Fruit fly (Drosophila melanogaster): ENCODE data around the gene GluRS-m.

GluRS-m gene

DNA sequence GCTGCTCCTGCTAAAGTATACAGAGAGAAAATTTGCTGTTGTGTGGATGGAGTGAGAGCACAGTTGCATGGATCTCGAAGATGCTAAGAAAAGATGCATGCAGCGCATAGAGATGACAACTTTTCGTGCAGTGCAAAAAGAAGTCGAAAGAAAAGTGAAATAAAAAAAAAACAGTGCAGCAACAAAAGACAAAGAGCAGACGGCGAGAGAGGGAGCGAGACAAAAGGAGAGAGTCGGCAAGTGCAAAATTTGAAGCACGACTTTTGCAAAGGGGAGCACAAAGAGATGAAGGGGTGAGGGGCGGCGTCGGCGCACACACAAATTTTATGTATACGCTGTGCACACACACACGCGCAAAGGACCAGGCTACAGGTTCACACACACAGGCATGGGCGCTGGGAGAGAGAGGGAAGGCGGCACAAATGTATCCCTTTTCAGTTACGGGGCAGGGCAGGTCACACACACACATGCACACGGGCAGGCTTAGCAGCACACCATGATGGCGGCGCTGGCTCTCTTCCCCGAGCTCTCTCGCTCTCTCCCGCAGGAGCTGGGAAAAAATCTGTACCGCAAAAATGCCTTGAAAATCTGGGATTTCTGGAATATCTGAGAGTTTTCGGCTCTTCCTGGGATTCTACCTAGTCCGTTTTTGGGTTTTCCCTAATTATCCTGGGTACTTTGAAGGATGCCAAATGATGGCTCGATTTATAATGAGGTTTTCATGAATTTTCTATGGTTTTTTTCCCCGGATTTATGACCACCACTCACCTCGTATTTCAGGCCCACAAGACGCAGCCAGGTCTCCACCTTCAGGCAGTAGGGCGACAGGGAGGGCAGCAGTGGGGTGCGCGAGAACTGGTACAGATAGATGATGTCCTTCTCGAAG is 6.5 kb downstream of the GluRS-m start (continued):
- TF ChIP-seq row (GFP tag; IDR thresholded peaks at IDR 0.05) (peak; percentile 16; the same call in 1 of the 3 replicates), HHEX (GFP tag; optimal IDR thresholded peaks at IDR 0.05) (no peak)

DNA sequence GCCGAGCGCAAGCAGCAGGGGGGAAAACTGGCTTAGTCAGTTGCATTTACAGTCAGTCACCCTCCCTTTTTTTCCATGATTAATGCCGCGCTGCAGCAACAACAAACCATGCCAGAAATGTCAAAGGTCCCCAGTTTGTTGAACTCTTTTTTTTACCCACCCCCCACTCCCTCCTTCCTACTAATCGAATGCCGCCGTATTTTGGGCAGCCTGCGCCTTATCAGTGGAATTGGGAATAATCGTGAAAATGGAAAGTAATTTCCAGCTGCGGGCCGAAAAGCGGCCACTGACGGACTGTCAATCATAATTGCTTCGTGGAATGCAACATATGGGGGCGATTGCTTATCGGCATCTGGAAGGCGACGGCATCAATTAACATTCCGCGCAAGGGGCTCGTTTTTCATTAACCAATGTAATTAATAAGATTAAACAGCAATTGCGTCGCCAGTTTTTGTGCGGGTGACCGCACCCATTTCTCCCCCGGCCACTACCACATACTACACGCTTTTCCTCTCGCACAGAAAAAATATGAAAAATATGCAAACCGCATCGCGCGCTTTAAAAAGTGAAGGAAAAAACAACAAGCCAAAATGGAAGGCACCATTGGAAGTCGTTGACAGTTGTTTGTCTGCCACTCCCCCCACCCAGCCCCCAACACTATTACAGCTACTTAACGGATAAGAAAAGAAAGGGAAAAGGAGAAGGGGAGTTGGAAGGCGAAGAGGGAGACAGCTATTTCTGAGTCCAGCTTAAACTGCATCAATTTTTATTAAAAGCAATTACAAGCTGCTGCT is 7.3 kb downstream of the GluRS-m start:
- TF ChIP-seq CG7556 (GFP tag; optimal IDR thresholded peaks at IDR 0.05) (no peak), CG6689 (GFP tag; IDR thresholded peaks at IDR 0.05) (0 out of 2 replicates have a peak, but pooled peaks have one; percentile 8), slou (GFP tag; optimal IDR thresholded peaks at IDR 0.05) (no peak), CG8388 (GFP tag; optimal IDR thresholded peaks at IDR 0.05) (no peak), nerfin-1 (tag; optimal IDR thresholded peaks at IDR 0.05) (peak; percentile 48), salm (tag; optimal IDR thresholded peaks at IDR 0.05) (peak; percentile 26), pan (optimal IDR thresholded peaks at IDR 0.05) (no peak), pan (GFP tag; optimal IDR thresholded peaks at IDR 0.05 in 1 of 2, IDR thresholded peaks at IDR 0.05 in 1 of 2) (peak in 1 of 2 experiments; percentile 6), CG4328 (GFP tag; optimal IDR thresholded peaks at IDR 0.05) (no peak), grn (GFP tag; optimal IDR thresholded peaks at IDR 0.05) (peak; percentile 25), ci (GFP tag; IDR thresholded peaks at IDR 0.05) (0 out of 3 replicates have a peak, but pooled peaks have one; percentile 0), CG11723 (GFP tag; optimal IDR thresholded peaks at IDR 0.05) (no peak), gcm (GFP tag; optimal IDR thresholded peaks at IDR 0.05) (peak; percentile 67), Stat92E (GFP tag; optimal IDR thresholded peaks at IDR 0.05) (peak in 1 of 3 experiments; percentile 23), CG10274 (GFP tag; optimal IDR thresholded peaks at IDR 0.05) (peak; percentile 6), sd (tag; optimal IDR thresholded peaks at IDR 0.05) (peak; percentile 23), fru (optimal IDR thresholded peaks at IDR 0.05) (no peak), caup (GFP tag; optimal IDR thresholded peaks at IDR 0.05; ENCODE audit: severe bottlenecking) (no peak), ase (GFP tag; IDR thresholded peaks at IDR 0.05) (no peak), psq (GFP tag; optimal IDR thresholded peaks at IDR 0.05) (no peak), disco-r (GFP tag; optimal IDR thresholded peaks at IDR 0.05) (no peak), CG4360 (GFP tag; IDR thresholded peaks at IDR 0.05) (peak; percentile 73; the same call in 1 of the 2 replicates), sqz (GFP tag; optimal IDR thresholded peaks at IDR 0.05) (peak; percentile 89), Rfx (GFP tag; IDR thresholded peaks at IDR 0.05) (no peak), crp (GFP tag; optimal IDR thresholded peaks at IDR 0.05) (no peak), Blimp-1 (GFP tag; optimal IDR thresholded peaks at IDR 0.05) (peak; percentile 79), Awh (GFP tag; IDR thresholded peaks at IDR 0.05) (no peak), pros (GFP tag; optimal IDR thresholded peaks at IDR 0.05) (peak; percentile 44), Hr78 (GFP tag; optimal IDR thresholded peaks at IDR 0.05) (peak in 1 of 2 experiments; percentile 98), twi (tag; optimal IDR thresholded peaks at IDR 0.05) (peak; percentile 73), CG17328 (GFP tag; IDR thresholded peaks at IDR 0.05) (peak; percentile 3; the same call in 1 of the 2 replicates), kni (GFP tag; optimal IDR thresholded peaks at IDR 0.05) (peak; percentile 52)

All from whole organism, embryonic.